Fruit fly (Drosophila melanogaster) whole organism, embryonic: ENCODE results near the gene CG2818.

ENCODE experiments used
- CG2678 ChIP-seq: fragments of 200-800 bp; sonication (Bioruptor generic); optimal IDR thresholded peaks from 3 replicates; lab custom pipeline; 2019; ENCODE audit warnings: missing biosample characterization, mild to moderate bottlenecking, missing genetic modification characterization, moderate library complexity
- CG5245 ChIP-seq: fragments of 200-800 bp; sonication (Bioruptor generic); optimal IDR thresholded peaks from 3 replicates; lab custom pipeline; 2016; ENCODE audit warnings: missing biosample characterization, missing genetic modification characterization
- CG6689 ChIP-seq: fragments of 200-800 bp; sonication (Bioruptor generic); IDR thresholded peaks from 2 replicates; pipeline ENCODE4 v1.3.6; 2022; ENCODE audit warnings: missing biosample characterization, missing genetic modification characterization
- D19A ChIP-seq: fragments of 200-800 bp; optimal IDR thresholded peaks from 3 replicates; lab custom pipeline; 2019; ENCODE audit warnings: missing biosample characterization, mild to moderate bottlenecking, missing genetic modification characterization, moderate library complexity
- Dek ChIP-seq: fragments of 200-800 bp; sonication (Bioruptor generic); optimal IDR thresholded peaks from 3 replicates; lab custom pipeline; 2019; ENCODE audit warnings: missing biosample characterization, mild to moderate bottlenecking, missing genetic modification characterization, moderate library complexity
- Optix ChIP-seq: fragments of 200-800 bp; sonication (Bioruptor generic); IDR thresholded peaks from 3 replicates; pipeline ENCODE4 v1.3.6; 2022; ENCODE audit warnings: missing biosample characterization, missing genetic modification characterization
- Scr ChIP-seq: fragments of 200-800 bp; sonication (Bioruptor generic); IDR thresholded peaks from 2 replicates; pipeline ENCODE4 v1.3.6; 2022; ENCODE audit warnings: missing biosample characterization, missing genetic modification characterization; ENCODE audit not compliant: partially characterized antibody
- abd-A ChIP-seq: fragments of 200-800 bp; sonication (Bioruptor generic); optimal IDR thresholded peaks from 3 replicates; lab custom pipeline; 2019; ENCODE audit warnings: missing biosample characterization, mild to moderate bottlenecking, missing genetic modification characterization, moderate library complexity
- fd96Cb ChIP-seq: fragments of 200-800 bp; sonication (Bioruptor generic); optimal IDR thresholded peaks from 2 replicates; lab custom pipeline; 2018; ENCODE audit warnings: missing biosample characterization, mild to moderate bottlenecking, missing genetic modification characterization, moderate library complexity
- grau ChIP-seq: fragments of 200-800 bp; optimal IDR thresholded peaks from 3 replicates; lab custom pipeline; 2019; ENCODE audit warnings: missing biosample characterization, mild to moderate bottlenecking, missing genetic modification characterization, moderate library complexity
- pum ChIP-seq: fragments of 200-800 bp; sonication (Bioruptor generic); optimal IDR thresholded peaks from 2 replicates; lab custom pipeline; 2016; ENCODE audit warnings: missing biosample characterization, missing genetic modification characterization

DNA sequence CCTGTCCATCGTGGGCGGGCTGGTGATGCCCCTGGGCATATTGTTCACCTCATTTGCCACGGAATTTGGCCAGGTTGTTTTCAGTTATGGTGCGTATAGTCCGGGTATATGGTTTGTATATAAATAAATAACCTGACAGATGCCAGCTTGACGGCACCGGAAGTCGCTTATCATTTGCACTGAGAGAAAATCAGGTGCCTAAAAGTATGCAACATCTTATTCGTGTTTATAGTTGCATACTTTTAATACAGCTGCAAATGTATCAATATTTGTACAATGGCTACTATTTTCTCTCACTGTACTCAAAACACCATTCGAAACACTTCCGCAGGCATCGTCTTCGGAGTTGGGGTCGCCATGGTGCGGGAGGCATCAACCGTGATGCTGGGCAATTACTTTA lies 35.5 kb downstream of the CG2818 start:
- TF ChIP-seq fd96Cb (no peak), Optix (0 out of 3 replicates have a peak, but pooled peaks have one; percentile 52), Scr (GFP tag; lab: Robert Waterston, UW) (no peak), D19A (tag; lab: Kevin White, UChicago) (no peak), pum (GFP tag; lab: Kevin White, UChicago) (no peak), abd-A (tag; lab: Kevin White, UChicago) (no peak), grau (tag; lab: Kevin White, UChicago) (no peak), Dek (tag; lab: Kevin White, UChicago) (no peak), CG6689 (GFP tag; lab: Robert Waterston, UW) (no peak), CG2678 (tag; lab: Kevin White, UChicago) (no peak), CG5245 (no peak)
